Fruit fly (Drosophila melanogaster) whole organism, embryonic: ENCODE measurements around the gene Brms1.
A peak's percentile ranks its signal among the peaks of the same experiment; 100 is the strongest.

Experiments used
- Atf-2 ChIP-seq: fragments of 200-800 bp; sonication (Bioruptor generic); optimal IDR thresholded peaks from 2 replicates; lab custom pipeline; 2016; ENCODE audit warnings: missing biosample characterization, missing genetic modification characterization
- CG11696 ChIP-seq: fragments of 200-800 bp; sonication (Bioruptor generic); IDR thresholded peaks from 2 replicates; pipeline ENCODE4 v1.3.6; 2022; ENCODE audit warnings: missing biosample characterization, missing genetic modification characterization
- CG12769 ChIP-seq: fragments of 200-800 bp; sonication (Bioruptor generic); optimal IDR thresholded peaks from 2 replicates; lab custom pipeline; 2019; ENCODE audit warnings: missing biosample characterization, mild to moderate bottlenecking, missing genetic modification characterization, moderate library complexity
- CG14860 ChIP-seq: fragments of 200-800 bp; sonication (Bioruptor generic); IDR thresholded peaks from 3 replicates; pipeline ENCODE4 v1.3.6; 2022; ENCODE audit warnings: missing biosample characterization, missing genetic modification characterization; ENCODE audit not compliant: partially characterized antibody
- CG14965 ChIP-seq: fragments of 200-800 bp; sonication (Bioruptor generic); optimal IDR thresholded peaks from 2 replicates; lab custom pipeline; 2016; ENCODE audit warnings: missing biosample characterization, missing genetic modification characterization, borderline replicate concordance
- CG17802 ChIP-seq: fragments of 200-800 bp; sonication (Bioruptor generic); optimal IDR thresholded peaks from 2 replicates; lab custom pipeline; 2018; ENCODE audit warnings: missing biosample characterization, mild to moderate bottlenecking, missing genetic modification characterization, moderate library complexity
- CG17912 ChIP-seq: fragments of 200-800 bp; sonication (Bioruptor generic); optimal IDR thresholded peaks from 2 replicates; lab custom pipeline; 2018; ENCODE audit warnings: missing biosample characterization, mild to moderate bottlenecking, missing genetic modification characterization
- CG2889 ChIP-seq: fragments of 200-800 bp; sonication (Bioruptor generic); IDR thresholded peaks from 3 replicates; pipeline ENCODE4 v1.3.6; 2022; ENCODE audit warnings: missing biosample characterization, missing genetic modification characterization
- CG30403 ChIP-seq: fragments of 200-800 bp; sonication (Bioruptor generic); optimal IDR thresholded peaks from 3 replicates; lab custom pipeline; 2016; ENCODE audit warnings: missing biosample characterization, missing genetic modification characterization
- CG32767 ChIP-seq: fragments of 200-800 bp; sonication (Bioruptor generic); IDR thresholded peaks from 2 replicates; pipeline ENCODE4 v1.3.6; 2022; ENCODE audit warnings: missing biosample characterization, missing genetic modification characterization
- CG3838 ChIP-seq: fragments of 200-800 bp; sonication (Bioruptor generic); optimal IDR thresholded peaks from 3 replicates; lab custom pipeline; 2016; ENCODE audit warnings: missing biosample characterization, missing genetic modification characterization
- CG3847 ChIP-seq: fragments of 200-800 bp; sonication (Bioruptor generic); IDR thresholded peaks from 2 replicates; pipeline ENCODE4 v1.3.6; 2022; ENCODE audit warnings: missing biosample characterization, missing genetic modification characterization
- CG4404 ChIP-seq: fragments of 200-800 bp; sonication (Bioruptor generic); IDR thresholded peaks from 2 replicates; pipeline ENCODE4 v1.3.6; 2022; ENCODE audit warnings: missing biosample characterization, missing genetic modification characterization
- CG6791 ChIP-seq: fragments of 200-800 bp; sonication (Bioruptor generic); IDR thresholded peaks from 3 replicates; pipeline ENCODE4 v1.3.6; 2022; ENCODE audit warnings: missing biosample characterization, missing genetic modification characterization; ENCODE audit not compliant: partially characterized antibody
- CG8478 ChIP-seq: fragments of >200 bp; optimal IDR thresholded peaks from 2 replicates; lab custom pipeline; 2018
- CG8924 ChIP-seq: fragments of 200-800 bp; optimal IDR thresholded peaks from 3 replicates; lab custom pipeline; 2019; ENCODE audit warnings: missing biosample characterization, mild to moderate bottlenecking, missing genetic modification characterization, moderate library complexity
- D ChIP-seq, 2 experiments: fragments of 200-800 bp in 1 of 2; fragments of >200 bp in 1 of 2; sonication (Bioruptor generic) in 1 of 2; optimal IDR thresholded peaks; 2 replicates in 1 of 2; 3 replicates in 1 of 2; lab custom pipeline; 2017; ENCODE audit warnings: mild to moderate bottlenecking in 1 of 2, missing biosample characterization in 1 of 2, missing genetic modification characterization in 1 of 2, missing genetic modification reagents in 1 of 2
- D19B ChIP-seq: fragments of 200-800 bp; sonication (Bioruptor generic); optimal IDR thresholded peaks from 2 replicates; lab custom pipeline; 2017; ENCODE audit warnings: missing biosample characterization, mild to moderate bottlenecking, missing genetic modification characterization
- Dll ChIP-seq: fragments of 200-800 bp; sonication (Bioruptor generic); IDR thresholded peaks from 4 replicates; pipeline ENCODE4 v1.3.6; 2022; ENCODE audit warnings: missing biosample characterization, missing genetic modification characterization; ENCODE audit not compliant: partially characterized antibody
- Dref ChIP-seq: fragments of 200-800 bp; sonication (Bioruptor generic); IDR thresholded peaks from 2 replicates; pipeline ENCODE4 v1.3.6; 2022; ENCODE audit warnings: missing biosample characterization, missing genetic modification characterization
- Fer1 ChIP-seq: fragments of 200-800 bp; sonication (Bioruptor generic); optimal IDR thresholded peaks from 2 replicates; lab custom pipeline; 2017; ENCODE audit warnings: missing biosample characterization, mild to moderate bottlenecking, missing genetic modification characterization
- Fer2 ChIP-seq: fragments of 200-800 bp; sonication (Bioruptor generic); optimal IDR thresholded peaks from 2 replicates; lab custom pipeline; 2018; ENCODE audit warnings: missing biosample characterization, mild to moderate bottlenecking, missing genetic modification characterization, moderate library complexity
- Fer3 ChIP-seq: fragments of 200-800 bp; sonication (Bioruptor generic); optimal IDR thresholded peaks from 2 replicates; lab custom pipeline; 2018; ENCODE audit warnings: missing biosample characterization, mild to moderate bottlenecking, missing genetic modification characterization, moderate library complexity
- Hey ChIP-seq: fragments of 200-800 bp; sonication (Bioruptor generic); optimal IDR thresholded peaks from 3 replicates; lab custom pipeline; 2018; ENCODE audit warnings: missing biosample characterization, mild to moderate bottlenecking, missing genetic modification characterization
- HmgD ChIP-seq: fragments of 200-800 bp; sonication (Bioruptor generic); optimal IDR thresholded peaks from 3 replicates; lab custom pipeline; 2016; ENCODE audit warnings: missing biosample characterization, missing genetic modification characterization
- Hr3 ChIP-seq: fragments of 200-800 bp; sonication (Bioruptor generic); optimal IDR thresholded peaks from 3 replicates; lab custom pipeline; 2016; ENCODE audit warnings: missing biosample characterization, missing genetic modification characterization
- Hr51 ChIP-seq, 2 experiments: fragments of 200-800 bp; sonication (Bioruptor generic); optimal IDR thresholded peaks; 2 replicates in 1 of 2; 3 replicates in 1 of 2; lab custom pipeline; 2016 to 2018; ENCODE audit warnings: missing biosample characterization in 2 of 2, missing genetic modification characterization in 2 of 2, mild to moderate bottlenecking in 1 of 2, moderate library complexity in 1 of 2
- Lpt ChIP-seq: fragments of >200 bp; optimal IDR thresholded peaks from 2 replicates; lab custom pipeline; 2018; ENCODE audit warnings: missing biosample characterization, missing genetic modification characterization
- MBD-R2 ChIP-seq: fragments of 200-800 bp; sonication (Bioruptor generic); IDR thresholded peaks from 2 replicates; pipeline ENCODE4 v1.3.6; 2022; ENCODE audit warnings: missing biosample characterization, missing genetic modification characterization
- NK7.1 ChIP-seq: fragments of 200-800 bp; sonication (Bioruptor generic); optimal IDR thresholded peaks from 3 replicates; lab custom pipeline; 2016; ENCODE audit warnings: missing biosample characterization, missing genetic modification characterization
- Oaz ChIP-seq: fragments of 200-800 bp; sonication (Bioruptor generic); IDR thresholded peaks from 2 replicates; pipeline ENCODE4 v1.3.6; 2022; ENCODE audit warnings: missing biosample characterization, missing genetic modification characterization
- Side ChIP-seq: fragments of 200-800 bp; sonication (Bioruptor generic); optimal IDR thresholded peaks from 2 replicates; lab custom pipeline; 2016; ENCODE audit warnings: missing biosample characterization, missing genetic modification characterization
- Sox100B ChIP-seq: fragments of 200-800 bp; sonication (Bioruptor generic); optimal IDR thresholded peaks from 3 replicates; lab custom pipeline; 2018; ENCODE audit warnings: missing biosample characterization, mild to moderate bottlenecking, missing genetic modification characterization
- Ssrp ChIP-seq: fragments of 200-800 bp; sonication (Bioruptor generic); optimal IDR thresholded peaks from 2 replicates; lab custom pipeline; 2018; ENCODE audit warnings: missing biosample characterization, mild to moderate bottlenecking, missing genetic modification characterization, moderate library complexity
- ase ChIP-seq: fragments of 200-800 bp; sonication (Bioruptor generic); IDR thresholded peaks from 3 replicates; pipeline ENCODE4 v1.3.6; 2022; ENCODE audit warnings: missing biosample characterization, missing genetic modification characterization
- ash1 ChIP-seq: fragments of 200-800 bp; sonication (Bioruptor generic); optimal IDR thresholded peaks from 2 replicates; lab custom pipeline; 2018; ENCODE audit warnings: missing biosample characterization, mild to moderate bottlenecking, missing genetic modification characterization
- bcd ChIP-seq: fragments of 200-800 bp; sonication (Bioruptor generic); optimal IDR thresholded peaks from 2 replicates; lab custom pipeline; 2017; ENCODE audit warnings: missing biosample characterization, mild to moderate bottlenecking, missing genetic modification characterization
- btn ChIP-seq: fragments of 200-800 bp; sonication (Bioruptor generic); optimal IDR thresholded peaks from 2 replicates; lab custom pipeline; 2016; ENCODE audit warnings: missing biosample characterization, missing genetic modification characterization
- cas ChIP-seq: fragments of 200-800 bp; sonication (Bioruptor generic); IDR thresholded peaks from 2 replicates; pipeline ENCODE4 v1.3.6; 2022; ENCODE audit warnings: missing biosample characterization, missing genetic modification characterization
- ci ChIP-seq: fragments of 200-800 bp; sonication (Bioruptor generic); IDR thresholded peaks from 3 replicates; pipeline ENCODE4 v1.3.6; 2022; ENCODE audit warnings: missing biosample characterization, missing genetic modification characterization
- corto ChIP-seq: fragments of 200-800 bp; sonication (Bioruptor generic); optimal IDR thresholded peaks from 2 replicates; lab custom pipeline; 2016; ENCODE audit warnings: missing biosample characterization, mild to moderate bottlenecking, missing genetic modification characterization, moderate library complexity
- dysf ChIP-seq: fragments of 200-800 bp; sonication (Bioruptor generic); IDR thresholded peaks from 3 replicates; pipeline ENCODE4 v1.3.6; 2022; ENCODE audit warnings: missing biosample characterization, missing genetic modification characterization
- ewg ChIP-seq: fragments of 200-800 bp; sonication (Bioruptor generic); optimal IDR thresholded peaks from 3 replicates; lab custom pipeline; 2017; ENCODE audit warnings: mild to moderate bottlenecking, missing biosample characterization, missing genetic modification reagents, missing genetic modification characterization
- eyg ChIP-seq: fragments of 200-800 bp; sonication (Bioruptor generic); optimal IDR thresholded peaks from 3 replicates; lab custom pipeline; 2016; ENCODE audit warnings: missing biosample characterization, missing genetic modification characterization
- gcm ChIP-seq: fragments of 200-800 bp; sonication (Bioruptor generic); optimal IDR thresholded peaks from 2 replicates; lab custom pipeline; 2019; ENCODE audit warnings: missing biosample characterization, mild to moderate bottlenecking, missing genetic modification characterization, moderate library complexity
- nerfin-1 ChIP-seq: fragments of 200-800 bp; sonication (Bioruptor generic); optimal IDR thresholded peaks from 3 replicates; lab custom pipeline; 2019; ENCODE audit warnings: missing biosample characterization, mild to moderate bottlenecking, missing genetic modification characterization, moderate library complexity
- nmo ChIP-seq: fragments of 200-800 bp; sonication (Bioruptor generic); optimal IDR thresholded peaks from 2 replicates; lab custom pipeline; 2018; ENCODE audit warnings: missing biosample characterization, mild to moderate bottlenecking, missing genetic modification characterization, moderate library complexity
- pfk ChIP-seq: fragments of 200-800 bp; sonication (Bioruptor generic); optimal IDR thresholded peaks from 2 replicates; lab custom pipeline; 2018; ENCODE audit warnings: missing biosample characterization, mild to moderate bottlenecking, missing genetic modification characterization, moderate library complexity
- pnt ChIP-seq: fragments of 200-800 bp; sonication (Bioruptor generic); optimal IDR thresholded peaks from 3 replicates; lab custom pipeline; 2016; ENCODE audit warnings: missing biosample characterization, missing genetic modification characterization

The Brms1 gene

DNA sequence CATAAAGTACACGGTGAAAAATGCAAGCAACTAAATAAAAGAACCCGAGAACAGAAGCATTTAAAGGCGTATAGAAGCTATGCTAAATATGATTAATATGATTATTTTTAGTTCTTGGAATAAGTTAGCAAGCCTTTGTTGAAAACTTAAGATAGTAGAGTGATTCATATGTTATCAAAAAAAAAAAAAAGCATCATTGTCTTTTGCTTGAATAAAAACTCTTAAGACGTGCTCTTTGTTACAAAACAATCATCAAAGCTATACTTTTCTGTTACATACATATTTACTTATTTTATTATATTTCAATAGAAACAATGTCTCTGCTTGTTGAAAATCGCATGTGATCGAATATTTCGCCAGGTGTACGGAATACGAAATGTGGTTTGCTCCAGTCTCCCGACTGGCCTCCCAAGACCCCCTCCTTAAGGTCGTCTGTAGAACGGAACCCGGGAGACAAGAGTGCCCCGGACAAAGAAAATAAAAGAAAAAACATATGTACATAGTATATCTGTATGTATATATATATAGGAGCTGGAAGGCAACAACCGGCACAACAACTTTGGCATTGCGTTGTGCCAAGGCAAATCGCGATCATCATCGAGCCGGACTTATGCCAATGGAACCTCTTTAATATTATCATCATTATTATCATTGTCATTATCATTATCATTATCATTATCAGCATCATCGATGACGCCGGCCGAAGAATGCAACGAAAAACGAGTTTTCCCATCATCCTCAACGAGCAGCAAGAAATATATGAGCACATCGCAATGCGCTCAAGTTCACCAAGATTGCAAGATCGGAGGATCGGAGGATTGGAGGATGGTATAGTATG lies 17.9 kb downstream of the Brms1 start (continued):
- TF ChIP-seq MBD-R2 (GFP tag; lab: Robert Waterston, UW) (no peak), Hey (tag; lab: Kevin White, UChicago) (no peak), Sox100B (peak; percentile 36), eyg (GFP tag; lab: Kevin White, UChicago) (no peak), CG3847 (GFP tag; lab: Robert Waterston, UW) (no peak), ase (GFP tag; lab: Robert Waterston, UW) (no peak), nerfin-1 (tag; lab: Kevin White, UChicago) (no peak), Hr3 (GFP tag; lab: Kevin White, UChicago) (peak; percentile 0), Fer3 (tag; lab: Kevin White, UChicago) (no peak), Hr51 (GFP tag; optimal IDR thresholded peaks at IDR 0.05; lab: Kevin White, UChicago) (peak in 1 of 2 experiments; percentile 25), ci (GFP tag; lab: Robert Waterston, UW) (no peak), CG17802 (no peak), HmgD (no peak), gcm (no peak), pfk (GFP tag; lab: Kevin White, UChicago) (no peak), ewg (no peak), btn (GFP tag; lab: Kevin White, UChicago) (no peak), CG30403 (GFP tag; lab: Kevin White, UChicago) (peak; percentile 22), corto (GFP tag; lab: Kevin White, UChicago) (no peak), bcd (GFP tag; lab: Kevin White, UChicago) (no peak), nmo (GFP tag; lab: Kevin White, UChicago) (peak; percentile 25), CG2889 (GFP tag; lab: Robert Waterston, UW) (no peak), CG14965 (GFP tag; lab: Kevin White, UChicago) (no peak), Side (GFP tag; lab: Kevin White, UChicago) (no peak), Oaz (GFP tag; lab: Robert Waterston, UW) (no peak), Dll (GFP tag; lab: Robert Waterston, UW) (no peak), CG32767 (GFP tag; lab: Robert Waterston, UW) (no peak), Fer1 (no peak), CG17912 (GFP tag; lab: Kevin White, UChicago) (no peak), D19B (no peak), CG12769 (tag; lab: Kevin White, UChicago) (no peak), dysf (GFP tag; lab: Robert Waterston, UW) (0 out of 3 replicates have a peak, but pooled peaks have one; percentile 32), Lpt (no peak), D (optimal IDR thresholded peaks at IDR 0.05; lab: Kevin White, UChicago) (no peak), D (GFP tag; optimal IDR thresholded peaks at IDR 0.05; lab: Kevin White, UChicago) (no peak), Atf-2 (GFP tag; lab: Kevin White, UChicago) (no peak), Fer2 (no peak), CG6791 (GFP tag; lab: Robert Waterston, UW) (no peak), cas (GFP tag; lab: Robert Waterston, UW) (no peak), Ssrp (tag; lab: Kevin White, UChicago) (peak; percentile 8), CG14860 (GFP tag; lab: Robert Waterston, UW) (no peak), CG3838 (GFP tag; lab: Kevin White, UChicago) (no peak), CG4404 (GFP tag; lab: Robert Waterston, UW) (no peak), CG8478 (no peak), Dref (no peak), NK7.1 (GFP tag; lab: Kevin White, UChicago) (no peak), ash1 (no peak), pnt (GFP tag; lab: Kevin White, UChicago) (no peak), CG8924 (tag; lab: Kevin White, UChicago) (no peak), CG11696 (GFP tag; lab: Robert Waterston, UW) (no peak)
